Fruit fly (Drosophila melanogaster) S2 (cell line): ENCODE data around the gene Polr3F.

ENCODE experiments used
- CG8478 ChIP-seq: fragments of >200 bp; optimal IDR thresholded peaks from 2 replicates; lab custom pipeline; 2018
- CTCF ChIP-seq, 2 experiments: fragments of >200 bp; optimal IDR thresholded peaks; 2 replicates each; lab custom pipeline; 2018

dm6 chr3R:22328665-22329350 lies 38.4 kb downstream of the Polr3F start, which contains the start of gene CG7080:
- TF ChIP-seq CG8478 (lab: Kevin White, UChicago), result no peak
- no peak for TF ChIP-seq CTCF (optimal IDR thresholded peaks at IDR 0.05; lab: Kevin White, UChicago)
